Comparison of ENCODE assay signal across 3 worm cellular contexts in the genomic region with DNA sequence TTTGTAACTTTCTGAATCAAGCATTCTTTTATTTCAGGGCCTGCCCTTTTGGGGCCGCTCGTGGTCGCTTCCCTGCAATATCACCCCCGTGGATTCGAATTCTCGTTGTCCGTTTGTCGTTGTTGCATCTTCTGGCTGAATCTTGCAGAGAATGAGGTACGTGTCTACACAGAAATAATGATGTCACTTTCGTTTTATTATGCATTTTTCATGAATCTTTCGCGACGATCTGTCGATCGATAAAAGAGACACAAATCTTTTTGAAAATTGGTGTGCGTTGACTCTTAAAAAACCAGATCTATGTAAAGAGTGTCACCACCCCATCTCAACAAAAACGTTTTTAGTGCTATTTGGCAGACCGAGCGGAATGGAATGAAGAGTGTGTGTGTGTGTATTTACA.
TF ChIP-seq lines count a peak whose summit lies in the region.

No protein-coding gene starts in this region.

TF ChIP-seq in whole organism, L1 larva, 84 proteins besides CTCF, POLR2A, EP300 and RAD21:
- TF ChIP-seq lin-14 (GFP tag; optimal IDR thresholded peaks at IDR 0.05; lab: Kevin White, UChicago): peak; percentile 17
- TF ChIP-seq pag-3 (tag; optimal IDR thresholded peaks at IDR 0.05; lab: Kevin White, UChicago; ENCODE audit: borderline replicate concordance, insufficient read depth): no peak
- no peak for TF ChIP-seq ceh-88 (GFP tag; IDR thresholded peaks at IDR 0.05; lab: Robert Waterston, UW)
- TF ChIP-seq blmp-1 (tag; optimal IDR thresholded peaks at IDR 0.05; lab: Kevin White, UChicago): peak; percentile 25
- peak; percentile 71 for TF ChIP-seq nhr-85 (tag; lab: Kevin White, UChicago)
- no peak for TF ChIP-seq lin-35 (GFP tag; optimal IDR thresholded peaks at IDR 0.05; lab: Kevin White, UChicago)
TF ChIP-seq in whole organism, L1 larva: peak in this region for 3.

TF ChIP-seq in whole organism, L2 larva, 48 proteins besides CTCF, POLR2A, EP300 and RAD21:
- peak; percentile 2 for TF ChIP-seq sma-9 (GFP tag; optimal IDR thresholded peaks at IDR 0.05; lab: Kevin White, UChicago)
- no peak for TF ChIP-seq sma-9 (tag; optimal IDR thresholded peaks at IDR 0.05; lab: Kevin White, UChicago)
- TF ChIP-seq ceh-16 (tag; optimal IDR thresholded peaks at IDR 0.05; lab: Kevin White, UChicago): peak; percentile 59
- TF ChIP-seq nhr-12 (tag; optimal IDR thresholded peaks at IDR 0.05; lab: Kevin White, UChicago): no peak
- TF ChIP-seq nhr-129 (tag; optimal IDR thresholded peaks at IDR 0.05; lab: Kevin White, UChicago): no peak
- TF ChIP-seq nhr-23 (tag; optimal IDR thresholded peaks at IDR 0.05; lab: Kevin White, UChicago): no peak
- TF ChIP-seq skn-1 (tag; optimal IDR thresholded peaks at IDR 0.05; lab: Kevin White, UChicago): no peak

TF ChIP-seq in whole organism, L3 larva, 47 proteins besides CTCF, POLR2A, EP300 and RAD21:
- TF ChIP-seq egl-5 (tag; optimal IDR thresholded peaks at IDR 0.05; lab: Kevin White, UChicago): no peak
- peak; percentile 15 for TF ChIP-seq pha-4 (tag; optimal IDR thresholded peaks at IDR 0.05; lab: Kevin White, UChicago)
- TF ChIP-seq elt-3 (tag; optimal IDR thresholded peaks at IDR 0.05; lab: Kevin White, UChicago): no peak
- no peak for TF ChIP-seq eor-1 (tag; optimal IDR thresholded peaks at IDR 0.05; lab: Kevin White, UChicago)
- TF ChIP-seq mml-1 (tag; optimal IDR thresholded peaks at IDR 0.05; lab: Kevin White, UChicago): no peak
- no peak for TF ChIP-seq ZK546.5 (tag; optimal IDR thresholded peaks at IDR 0.05; lab: Kevin White, UChicago)
- no peak for TF ChIP-seq ztf-4 (tag; optimal IDR thresholded peaks at IDR 0.05; lab: Kevin White, UChicago)
- no peak for TF ChIP-seq ama-1 (optimal IDR thresholded peaks at IDR 0.05; lab: Kevin White, UChicago)
- no peak for TF ChIP-seq unc-62 (GFP tag; optimal IDR thresholded peaks at IDR 0.05; lab: Kevin White, UChicago)
- TF ChIP-seq elt-1 (tag; optimal IDR thresholded peaks at IDR 0.05; lab: Kevin White, UChicago): peak; percentile 28
- TF ChIP-seq sea-2 (GFP tag; optimal IDR thresholded peaks at IDR 0.05; lab: Kevin White, UChicago): no peak
- TF ChIP-seq elt-2 (tag; optimal IDR thresholded peaks at IDR 0.05; lab: Kevin White, UChicago): no peak
- TF ChIP-seq snpc-4 (tag; optimal IDR thresholded peaks at IDR 0.05; lab: Kevin White, UChicago): no peak
- TF ChIP-seq nhr-43 (tag; optimal IDR thresholded peaks at IDR 0.05; lab: Kevin White, UChicago; ENCODE audit: poor library complexity, severe bottlenecking): no peak
- TF ChIP-seq nhr-23 (tag; optimal IDR thresholded peaks at IDR 0.05; lab: Kevin White, UChicago): no peak
- TF ChIP-seq nhr-11 (tag; optimal IDR thresholded peaks at IDR 0.05; lab: Kevin White, UChicago): no peak
- no peak for TF ChIP-seq ceh-28 (tag; optimal IDR thresholded peaks at IDR 0.05; lab: Kevin White, UChicago)
- no peak for TF ChIP-seq lin-39 (tag; optimal IDR thresholded peaks at IDR 0.05; lab: Kevin White, UChicago)
- TF ChIP-seq nhr-25 (tag; optimal IDR thresholded peaks at IDR 0.05; lab: Kevin White, UChicago): peak; percentile 35
